Fruit fly (Drosophila melanogaster): ENCODE measurements around the gene CanA-14F.

- TF ChIP-seq schlank (tag; optimal IDR thresholded peaks at IDR 0.05), result no peak
- no peak for TF ChIP-seq grn (GFP tag; optimal IDR thresholded peaks at IDR 0.05)
- no peak for TF ChIP-seq CG17568 (GFP tag; optimal IDR thresholded peaks at IDR 0.05)
- no peak for TF ChIP-seq Dip2 (GFP tag; IDR thresholded peaks at IDR 0.05)
- peak; percentile 59 for TF ChIP-seq phol (tag; optimal IDR thresholded peaks at IDR 0.05)
- TF ChIP-seq ken (GFP tag; IDR thresholded peaks at IDR 0.05), result no peak
Observed at dm6 chrX:16579978-16580377, 7.0 kb downstream of the CanA-14F start.
